Worm (Caenorhabditis elegans) whole organism, L1 larva: ENCODE data around the gene nspg-7.2.
A peak's percentile ranks its signal among the peaks of the same experiment; 100 is the strongest.

Source experiments
- C04F5.9 ChIP-seq: sonication (generic microtip); optimal IDR thresholded peaks from 2 replicates; lab custom pipeline; 2016; ENCODE audit warnings: missing genetic modification characterization, missing compliant biosample characterization
- C16A3.4 ChIP-seq: fragments of 150-350 bp; optimal IDR thresholded peaks from 2 replicates; lab custom pipeline; 2014; ENCODE audit warnings: missing biosample characterization, missing genetic modification characterization
- Y116A8C.19 ChIP-seq: sonication (generic microtip); optimal IDR thresholded peaks from 2 replicates; lab custom pipeline; 2016; ENCODE audit warnings: missing compliant biosample characterization, missing genetic modification characterization, borderline replicate concordance
- aha-1 ChIP-seq: fragments of 150-350 bp; optimal IDR thresholded peaks from 2 replicates; lab custom pipeline; 2014; ENCODE audit warnings: missing biosample characterization, missing genetic modification characterization
- alr-1 ChIP-seq: fragments of 200-800 bp; sonication (Bioruptor generic); optimal IDR thresholded peaks from 2 replicates; lab custom pipeline; 2018; ENCODE audit warnings: borderline replicate concordance, mild to moderate bottlenecking, missing genetic modification characterization, missing compliant biosample characterization
- aly-2 ChIP-seq: fragments of 150-350 bp; optimal IDR thresholded peaks from 2 replicates; lab custom pipeline; 2014; ENCODE audit warnings: missing biosample characterization, missing genetic modification characterization
- ceh-82 ChIP-seq, 3 experiments: fragments of 150-350 bp in 1 of 3; sonication (generic microtip) in 2 of 3; optimal IDR thresholded peaks; 2 replicates each; lab custom pipeline; 2014 to 2017; ENCODE audit warnings: missing biosample characterization in 3 of 3, missing genetic modification characterization in 3 of 3
- ces-1 ChIP-seq: fragments of 150-350 bp; optimal IDR thresholded peaks from 2 replicates; lab custom pipeline; 2014; ENCODE audit warnings: missing biosample characterization, missing genetic modification reagents, missing genetic modification characterization
- dpl-1 ChIP-seq, 3 experiments: fragments of 150-350 bp in 2 of 3; sonication (generic microtip) in 1 of 3; optimal IDR thresholded peaks; 2 replicates each; lab custom pipeline; 2014 to 2017; ENCODE audit warnings: missing biosample characterization in 3 of 3, missing genetic modification characterization in 3 of 3, missing genetic modification reagents in 3 of 3
- efl-3 ChIP-seq: fragments of 200-800 bp; sonication (Bioruptor generic); optimal IDR thresholded peaks from 2 replicates; lab custom pipeline; 2018; ENCODE audit warnings: mild to moderate bottlenecking, missing genetic modification characterization, missing compliant biosample characterization
- egl-13 ChIP-seq: sonication (generic microtip); optimal IDR thresholded peaks from 2 replicates; lab custom pipeline; 2016; ENCODE audit warnings: missing genotype, missing genetic modification reagents, missing genetic modification characterization, missing compliant biosample characterization
- egl-27 ChIP-seq, 2 experiments: fragments of 150-350 bp in 1 of 2; sonication (generic microtip); optimal IDR thresholded peaks; 3 replicates each; lab custom pipeline; 2017 to 2018; ENCODE audit warnings: missing biosample characterization in 2 of 2, missing genetic modification characterization in 2 of 2, missing genetic modification reagents in 2 of 2
- elt-3 ChIP-seq, 6 experiments: fragments of 150-350 bp in 1 of 6; sonication (generic microtip); optimal IDR thresholded peaks; 2 replicates each; lab custom pipeline; 2017 to 2018; ENCODE audit warnings: missing biosample characterization in 6 of 6, missing genetic modification characterization in 6 of 6, inconsistent platforms in 1 of 6
- fkh-10 ChIP-seq: sonication (generic microtip); optimal IDR thresholded peaks from 2 replicates; lab custom pipeline; 2017; ENCODE audit warnings: missing biosample characterization, missing genetic modification reagents, missing genetic modification characterization
- fkh-8 ChIP-seq: sonication (generic microtip); optimal IDR thresholded peaks from 2 replicates; lab custom pipeline; 2016; ENCODE audit warnings: mild to moderate bottlenecking, missing genetic modification characterization, missing compliant biosample characterization
- fos-1 ChIP-seq: fragments of 150-350 bp; optimal IDR thresholded peaks from 2 replicates; lab custom pipeline; 2014; ENCODE audit warnings: missing biosample characterization, missing genetic modification characterization
- hlh-17 ChIP-seq: fragments of 200-800 bp; sonication (Bioruptor generic); optimal IDR thresholded peaks from 2 replicates; lab custom pipeline; 2018; ENCODE audit warnings: missing genetic modification characterization, mild to moderate bottlenecking, missing compliant biosample characterization, moderate library complexity, borderline replicate concordance
- hpl-2 ChIP-seq: fragments of 150-350 bp; optimal IDR thresholded peaks from 2 replicates; lab custom pipeline; 2014; ENCODE audit warnings: missing biosample characterization, missing genetic modification reagents, missing genetic modification characterization
- isw-1 ChIP-seq: fragments of 200-800 bp; sonication (Bioruptor generic); IDR thresholded peaks from 2 replicates; pipeline ENCODE4 v1.3.6; 2022; ENCODE audit warnings: missing genetic modification characterization, missing compliant biosample characterization
- lin-13 ChIP-seq: fragments of 150-350 bp; optimal IDR thresholded peaks from 2 replicates; lab custom pipeline; 2014; ENCODE audit warnings: missing biosample characterization, missing genetic modification reagents, missing genetic modification characterization
- lin-39 ChIP-seq: fragments of 150-350 bp; optimal IDR thresholded peaks from 2 replicates; lab custom pipeline; 2014; ENCODE audit warnings: missing biosample characterization, missing genetic modification reagents, missing genetic modification characterization
- mdl-1 ChIP-seq, 2 experiments: fragments of 150-350 bp; optimal IDR thresholded peaks; 2 replicates each; lab custom pipeline; 2014 to 2017; ENCODE audit warnings: missing biosample characterization in 2 of 2, missing genetic modification characterization in 2 of 2, inconsistent platforms in 1 of 2
- mep-1 ChIP-seq: fragments of 150-350 bp; optimal IDR thresholded peaks from 2 replicates; lab custom pipeline; 2014; ENCODE audit warnings: missing biosample characterization, missing genetic modification characterization
- nhr-19 ChIP-seq: fragments of 200-800 bp; sonication (Bioruptor generic); conservative IDR thresholded peaks from 2 replicates; pipeline ENCODE4 v1.3.6; 2022; ENCODE audit warnings: missing genetic modification characterization, missing compliant biosample characterization
- nhr-28 ChIP-seq: fragments of 150-350 bp; optimal IDR thresholded peaks from 2 replicates; lab custom pipeline; 2014; ENCODE audit warnings: missing biosample characterization, missing genetic modification characterization
- nhr-76 ChIP-seq: sonication (generic microtip); optimal IDR thresholded peaks from 2 replicates; lab custom pipeline; 2017; ENCODE audit warnings: missing biosample characterization, missing genetic modification characterization
- nhr-84 ChIP-seq: sonication (generic microtip); optimal IDR thresholded peaks from 2 replicates; lab custom pipeline; 2017; ENCODE audit warnings: missing biosample characterization, missing genetic modification characterization
- nhr-90 ChIP-seq: sonication (generic microtip); optimal IDR thresholded peaks from 2 replicates; lab custom pipeline; 2016; ENCODE audit warnings: mild to moderate bottlenecking, missing genetic modification characterization, missing compliant biosample characterization; ENCODE audit not compliant: poor library complexity
- pag-3 ChIP-seq: sonication (generic microtip); optimal IDR thresholded peaks from 2 replicates; lab custom pipeline; 2017; ENCODE audit warnings: missing genetic modification characterization, mild to moderate bottlenecking, missing compliant biosample characterization, antibody characterized with exemption, borderline replicate concordance; ENCODE audit not compliant: insufficient read depth
- pqm-1 ChIP-seq: sonication (generic microtip); optimal IDR thresholded peaks from 3 replicates; lab custom pipeline; 2017; ENCODE audit warnings: missing biosample characterization, missing genetic modification characterization
- sox-4 ChIP-seq: sonication (generic microtip); optimal IDR thresholded peaks from 2 replicates; lab custom pipeline; 2016; ENCODE audit warnings: missing genetic modification characterization, missing compliant biosample characterization
- sptf-1 ChIP-seq: fragments of 150-350 bp; optimal IDR thresholded peaks from 2 replicates; lab custom pipeline; 2014; ENCODE audit warnings: missing biosample characterization, missing genetic modification characterization
- sup-37 ChIP-seq: fragments of 200-800 bp; sonication (Bioruptor generic); optimal IDR thresholded peaks from 2 replicates; lab custom pipeline; 2018; ENCODE audit warnings: mild to moderate bottlenecking, missing genetic modification characterization, missing compliant biosample characterization
- swsn-7 ChIP-seq: sonication (generic microtip); optimal IDR thresholded peaks from 2 replicates; lab custom pipeline; 2016; ENCODE audit warnings: missing genetic modification characterization, missing compliant biosample characterization
- tbx-2 ChIP-seq: sonication (generic microtip); optimal IDR thresholded peaks from 2 replicates; lab custom pipeline; 2016; ENCODE audit warnings: missing genetic modification characterization, missing compliant biosample characterization
- unc-86 ChIP-seq: sonication (generic microtip); optimal IDR thresholded peaks from 2 replicates; lab custom pipeline; 2016; ENCODE audit warnings: missing genetic modification characterization, missing compliant biosample characterization
- unc-98 ChIP-seq: fragments of 200-800 bp; sonication (Bioruptor generic); IDR thresholded peaks from 2 replicates; pipeline ENCODE4 v1.3.6; 2022; ENCODE audit warnings: missing genetic modification characterization, missing compliant biosample characterization
- xbp-1 ChIP-seq: sonication (generic microtip); optimal IDR thresholded peaks from 2 replicates; lab custom pipeline; 2016; ENCODE audit warnings: missing genetic modification characterization, missing compliant biosample characterization
- zag-1 ChIP-seq: fragments of 150-350 bp; optimal IDR thresholded peaks from 2 replicates; lab custom pipeline; 2014; ENCODE audit warnings: missing biosample characterization, missing genetic modification characterization
- zip-4 ChIP-seq: fragments of 200-800 bp; sonication (Bioruptor generic); optimal IDR thresholded peaks from 2 replicates; lab custom pipeline; 2018; ENCODE audit warnings: mild to moderate bottlenecking, missing genetic modification characterization, moderate library complexity, missing compliant biosample characterization

nspg-7.2 gene

ce11 chrIII:3248307-3249037 lies 9.7 kb downstream of the nspg-7.2 start, which contains the start of gene nduf-9 (continued):
- peak; percentile 13 for TF ChIP-seq C16A3.4 (tag; lab: Kevin White, UChicago)
- no peak for TF ChIP-seq unc-98
- TF ChIP-seq sptf-1 (tag; lab: Kevin White, UChicago): no peak
- TF ChIP-seq fkh-10: no peak
- TF ChIP-seq hpl-2 (GFP tag; lab: Kevin White, UChicago): no peak
- no peak for TF ChIP-seq elt-3 (tag; optimal IDR thresholded peaks at IDR 0.05; lab: Kevin White, UChicago)
- TF ChIP-seq nhr-19 (GFP tag; lab: Robert Waterston, UW): no peak
- TF ChIP-seq nhr-90: no peak
- no peak for TF ChIP-seq aly-2 (tag; lab: Kevin White, UChicago)
- no peak for TF ChIP-seq Y116A8C.19 (tag; lab: Kevin White, UChicago)
- peak; percentile 17; the same call in 1 of the 2 replicates for TF ChIP-seq isw-1 (GFP tag; lab: Robert Waterston, UW)
- TF ChIP-seq ceh-82 (tag; optimal IDR thresholded peaks at IDR 0.05; lab: Kevin White, UChicago): peak in 2 of 3 experiments; percentile 52 to 58
- peak; percentile 5 for TF ChIP-seq C04F5.9

ce11 chrIII:3242379-3242778 lies 15.8 kb downstream of the nspg-7.2 start:
- TF ChIP-seq mep-1 (tag; lab: Kevin White, UChicago) (no peak), fkh-8 (no peak), Y116A8C.19 (tag; lab: Kevin White, UChicago) (no peak), nhr-90 (no peak), nhr-76 (tag; lab: Kevin White, UChicago) (no peak), xbp-1 (no peak), elt-3 (tag; optimal IDR thresholded peaks at IDR 0.05; lab: Kevin White, UChicago) (no peak), hlh-17 (GFP tag; lab: Kevin White, UChicago) (no peak), nhr-84 (tag; lab: Kevin White, UChicago) (no peak), pqm-1 (tag; lab: Kevin White, UChicago) (no peak)

ce11 chrIII:3241943-3242342 lies 16.3 kb downstream of the nspg-7.2 start:
- TF ChIP-seq ces-1 (GFP tag; lab: Kevin White, UChicago): no peak
- TF ChIP-seq sptf-1 (tag; lab: Kevin White, UChicago): no peak
- no peak for TF ChIP-seq lin-13 (GFP tag; lab: Kevin White, UChicago)
- no peak for TF ChIP-seq sox-4 (tag; lab: Kevin White, UChicago)
- no peak for TF ChIP-seq C04F5.9
- TF ChIP-seq alr-1 (tag; lab: Kevin White, UChicago): no peak
- TF ChIP-seq C16A3.4 (tag; lab: Kevin White, UChicago): no peak
- TF ChIP-seq egl-27 (tag; optimal IDR thresholded peaks at IDR 0.05; lab: Kevin White, UChicago): no peak
- TF ChIP-seq tbx-2 (tag; lab: Kevin White, UChicago): no peak
- no peak for TF ChIP-seq dpl-1 (GFP tag; optimal IDR thresholded peaks at IDR 0.05; lab: Kevin White, UChicago)
- TF ChIP-seq aha-1 (tag; lab: Kevin White, UChicago): no peak

- TF ChIP-seq alr-1 (tag; lab: Kevin White, UChicago): no peak
- TF ChIP-seq fos-1 (tag; lab: Kevin White, UChicago): no peak
- no peak for TF ChIP-seq zag-1 (tag; lab: Kevin White, UChicago)
- TF ChIP-seq unc-86 (tag; lab: Kevin White, UChicago): no peak
- no peak for TF ChIP-seq efl-3 (GFP tag; lab: Kevin White, UChicago)
- no peak for TF ChIP-seq egl-13
- TF ChIP-seq tbx-2 (tag; lab: Kevin White, UChicago): no peak
- no peak for TF ChIP-seq hlh-17 (GFP tag; lab: Kevin White, UChicago)
- TF ChIP-seq unc-98: no peak
- TF ChIP-seq mdl-1 (tag; optimal IDR thresholded peaks at IDR 0.05; lab: Kevin White, UChicago): no peak
- TF ChIP-seq zip-4 (GFP tag; lab: Kevin White, UChicago): no peak
- no peak for TF ChIP-seq lin-39 (tag; lab: Kevin White, UChicago)
- no peak for TF ChIP-seq ces-1 (GFP tag; lab: Kevin White, UChicago)
- no peak for TF ChIP-seq nhr-28 (tag; lab: Kevin White, UChicago)
- TF ChIP-seq C04F5.9: no peak
- TF ChIP-seq ceh-82 (tag; optimal IDR thresholded peaks at IDR 0.05; lab: Kevin White, UChicago): no peak
- no peak for TF ChIP-seq pag-3 (tag; lab: Kevin White, UChicago)
- no peak for TF ChIP-seq swsn-7 (tag; lab: Kevin White, UChicago)
- TF ChIP-seq sup-37: no peak
Observed at ce11 chrIII:3241361-3241760, 16.8 kb downstream of the nspg-7.2 start.
